Fruit fly (Drosophila melanogaster): Measurements from ENCODE around the gene FucTB.

Gene FucTB

dm6 chr2L:9437216-9437715 lies 6.4 kb upstream of the FucTB start, which contains the start of gene numb (continued):
- TF ChIP-seq ci (GFP tag; IDR thresholded peaks at IDR 0.05): peak; percentile 71; the same call in 2 of the 3 replicates
- TF ChIP-seq ssp (GFP tag; IDR thresholded peaks at IDR 0.05): no peak
- peak; percentile 33 for TF ChIP-seq CG13894 (tag; optimal IDR thresholded peaks at IDR 0.05)
- TF ChIP-seq CG15514 (GFP tag; optimal IDR thresholded peaks at IDR 0.05): peak; percentile 74
- TF ChIP-seq gro (GFP tag; optimal IDR thresholded peaks at IDR 0.05): peak; percentile 11
- TF ChIP-seq NfI (GFP tag; optimal IDR thresholded peaks at IDR 0.05): no peak
- TF ChIP-seq lbe (GFP tag; optimal IDR thresholded peaks at IDR 0.05): no peak
- 0 out of 3 replicates have a peak, but pooled peaks have one; percentile 28 for TF ChIP-seq gce (GFP tag; IDR thresholded peaks at IDR 0.05)
- peak; percentile 52 for TF ChIP-seq CG10543 (GFP tag; optimal IDR thresholded peaks at IDR 0.05)
- TF ChIP-seq stwl (tag; optimal IDR thresholded peaks at IDR 0.05): peak; percentile 52
- TF ChIP-seq CG4404 (GFP tag; IDR thresholded peaks at IDR 0.05): no peak
- no peak for TF ChIP-seq cas (GFP tag; IDR thresholded peaks at IDR 0.05)
- no peak for TF ChIP-seq eyg (GFP tag; optimal IDR thresholded peaks at IDR 0.05)
- TF ChIP-seq lov (optimal IDR thresholded peaks at IDR 0.05): no peak
- TF ChIP-seq lov (GFP tag; IDR thresholded peaks at IDR 0.05): peak; percentile 67; the same call in 1 of the 3 replicates
- TF ChIP-seq Sry-δ (GFP tag; optimal IDR thresholded peaks at IDR 0.05): peak; percentile 2
- TF ChIP-seq CG8290 (GFP tag; optimal IDR thresholded peaks at IDR 0.05): no peak
- TF ChIP-seq CG8290 (tag; optimal IDR thresholded peaks at IDR 0.05): peak in 1 of 2 experiments; percentile 49
- TF ChIP-seq seq (GFP tag; IDR thresholded peaks at IDR 0.05): peak; percentile 53
- TF ChIP-seq Deaf1 (tag; optimal IDR thresholded peaks at IDR 0.05): peak; percentile 93
- TF ChIP-seq ham (GFP tag; IDR thresholded peaks at IDR 0.05): no peak
- 0 out of 3 replicates have a peak, but pooled peaks have one; percentile 27 for TF ChIP-seq Opbp (GFP tag; IDR thresholded peaks at IDR 0.05; ENCODE audit: partially characterized antibody)
- no peak for TF ChIP-seq CG10431 (GFP tag; optimal IDR thresholded peaks at IDR 0.05)
- TF ChIP-seq CG2116 (GFP tag; optimal IDR thresholded peaks at IDR 0.05): peak; percentile 23
- TF ChIP-seq Hr39 (optimal IDR thresholded peaks at IDR 0.05): peak; percentile 95
- peak; percentile 70; the same call in 1 of the 2 replicates for TF ChIP-seq rib (GFP tag; IDR thresholded peaks at IDR 0.05)
- peak; percentile 11 for TF ChIP-seq Ets97D (GFP tag; optimal IDR thresholded peaks at IDR 0.05)
- TF ChIP-seq mirr (GFP tag; optimal IDR thresholded peaks at IDR 0.05): peak; percentile 32
- TF ChIP-seq kah (GFP tag; optimal IDR thresholded peaks at IDR 0.05): no peak
- TF ChIP-seq Bgb (GFP tag; IDR thresholded peaks at IDR 0.05; ENCODE audit: partially characterized antibody): peak; percentile 53
- peak; percentile 69; the same call in 1 of the 2 replicates for TF ChIP-seq chm (GFP tag; IDR thresholded peaks at IDR 0.05)
- peak; percentile 5 for TF ChIP-seq sd (tag; optimal IDR thresholded peaks at IDR 0.05)
- no peak for TF ChIP-seq bigmax (GFP tag; optimal IDR thresholded peaks at IDR 0.05)

- TF ChIP-seq Sry-β (GFP tag; optimal IDR thresholded peaks at IDR 0.05): no peak
- no peak for TF ChIP-seq ci (GFP tag; IDR thresholded peaks at IDR 0.05)
- no peak for TF ChIP-seq CG18619 (GFP tag; optimal IDR thresholded peaks at IDR 0.05)
- no peak for TF ChIP-seq unpg (GFP tag; optimal IDR thresholded peaks at IDR 0.05)
These were observed 5.7 kb upstream of the FucTB start, which contains the start of gene RpS28-like for dm6 chr2L:9436504-9436903. RpS28-like (plus strand) TSS chr2L:9436804.

- TF ChIP-seq Myb (GFP tag; optimal IDR thresholded peaks at IDR 0.05): peak; percentile 29
- no peak for TF ChIP-seq CG11456 (GFP tag; IDR thresholded peaks at IDR 0.05)
- TF ChIP-seq Rfx (GFP tag; IDR thresholded peaks at IDR 0.05): peak; percentile 22; the same call in 1 of the 2 replicates
These were observed 4.2 kb upstream of the FucTB start, which contains the start of gene CG3769 for dm6 chr2L:9435099-9435498. CG3769 (plus strand) TSS chr2L:9435399.
